Worm (Caenorhabditis elegans) whole organism, early embryonic: ENCODE measurements around the gene aakb-2.

ENCODE experiments used
- B0310.2 ChIP-seq: sonication (generic microtip); optimal IDR thresholded peaks from 2 replicates; lab custom pipeline; 2016; ENCODE audit warnings: mild to moderate bottlenecking, missing genetic modification characterization, missing compliant biosample characterization
- F13C5.2 ChIP-seq: sonication (generic microtip); optimal IDR thresholded peaks from 2 replicates; lab custom pipeline; 2017; ENCODE audit warnings: mild to moderate bottlenecking, missing genetic modification characterization, inconsistent platforms, missing compliant biosample characterization
- ama-1 ChIP-seq: fragments of 150-350 bp; optimal IDR thresholded peaks from 2 replicates; lab custom pipeline; 2014
- hmbx-1 ChIP-seq: sonication (generic microtip); optimal IDR thresholded peaks from 2 replicates; lab custom pipeline; 2016; ENCODE audit warnings: mild to moderate bottlenecking, missing genetic modification characterization, missing compliant biosample characterization
- hnd-1 ChIP-seq: sonication (generic microtip); optimal IDR thresholded peaks from 2 replicates; lab custom pipeline; 2016; ENCODE audit warnings: missing genetic modification characterization, missing compliant biosample characterization
- tra-4 ChIP-seq: sonication (generic microtip); optimal IDR thresholded peaks from 2 replicates; lab custom pipeline; 2017; ENCODE audit warnings: missing genetic modification characterization, missing compliant biosample characterization

DNA sequence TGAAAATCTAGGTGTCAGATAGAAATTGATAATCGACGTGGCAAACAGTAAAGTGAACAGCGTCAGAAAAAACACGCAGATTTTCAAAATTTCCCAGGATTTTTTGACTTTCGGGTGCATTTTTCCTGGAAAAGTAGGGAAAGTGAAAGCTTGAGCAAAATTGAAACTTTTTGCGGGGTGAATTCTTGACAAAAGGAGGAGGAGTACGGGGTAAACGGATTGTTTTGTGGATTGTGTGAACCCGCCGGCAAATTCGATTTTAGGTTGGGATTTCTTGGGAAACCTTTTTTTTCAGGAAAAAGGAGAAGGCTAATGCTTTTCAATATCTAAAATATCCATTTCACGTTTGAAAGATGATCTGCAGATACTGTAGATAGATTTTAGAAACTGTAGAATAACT, 2.2 kb upstream of the aakb-2 start, which contains the start of gene Y47D3A.34:
- TF ChIP-seq tra-4 (tag; lab: Kevin White, UChicago) (no peak), B0310.2 (tag; lab: Kevin White, UChicago) (no peak), ama-1 (lab: Kevin White, UChicago) (no peak), hnd-1 (tag; lab: Kevin White, UChicago) (no peak), hmbx-1 (no peak), F13C5.2 (no peak)
